Worm (Caenorhabditis elegans) whole organism, L3 larva: ENCODE data around the gene unc-24.

ENCODE experiments used
- R02D3.7 ChIP-seq: fragments of 150-350 bp; optimal IDR thresholded peaks from 2 replicates; lab custom pipeline; 2014; ENCODE audit warnings: missing biosample characterization, missing genetic modification characterization
- elt-1 ChIP-seq: fragments of 150-350 bp; optimal IDR thresholded peaks from 2 replicates; lab custom pipeline; 2014; ENCODE audit warnings: missing biosample characterization, missing genetic modification characterization
- fkh-10 ChIP-seq: sonication (generic microtip); optimal IDR thresholded peaks from 2 replicates; lab custom pipeline; 2017; ENCODE audit warnings: missing biosample characterization, missing genetic modification reagents, missing genetic modification characterization
- fkh-2 ChIP-seq: fragments of 150-350 bp; optimal IDR thresholded peaks from 2 replicates; lab custom pipeline; 2014; ENCODE audit warnings: missing biosample characterization, missing genetic modification reagents, missing genetic modification characterization
- fos-1 ChIP-seq: fragments of 150-350 bp; optimal IDR thresholded peaks from 2 replicates; lab custom pipeline; 2014; ENCODE audit warnings: missing biosample characterization, missing genetic modification characterization
- nhr-12 ChIP-seq: fragments of 150-350 bp; optimal IDR thresholded peaks from 2 replicates; lab custom pipeline; 2014; ENCODE audit warnings: missing biosample characterization, missing genetic modification characterization
- nhr-76 ChIP-seq: fragments of 150-350 bp; sonication (generic microtip); optimal IDR thresholded peaks from 5 replicates; lab custom pipeline; 2014; ENCODE audit warnings: missing biosample characterization, missing genetic modification characterization
- ztf-4 ChIP-seq: fragments of 150-350 bp; optimal IDR thresholded peaks from 2 replicates; lab custom pipeline; 2014; ENCODE audit warnings: missing biosample characterization, missing genetic modification characterization

ce11 chrIV:8004019-8004418 is 24.3 kb downstream of the unc-24 start, which contains the start of gene rig-4:
- TF ChIP-seq nhr-12 (tag; lab: Kevin White, UChicago): no peak
- no peak for TF ChIP-seq nhr-76 (tag; lab: Kevin White, UChicago)
- no peak for TF ChIP-seq fos-1 (tag; lab: Kevin White, UChicago)
- TF ChIP-seq R02D3.7 (tag; lab: Kevin White, UChicago): no peak
- TF ChIP-seq elt-1 (tag; lab: Kevin White, UChicago): no peak
- TF ChIP-seq ztf-4 (tag; lab: Kevin White, UChicago): no peak
- TF ChIP-seq fkh-10: no peak
- no peak for TF ChIP-seq fkh-2 (tag; lab: Kevin White, UChicago)
